Worm (Caenorhabditis elegans): ENCODE data around the gene T19D12.2.

The T19D12.2 gene

DNA sequence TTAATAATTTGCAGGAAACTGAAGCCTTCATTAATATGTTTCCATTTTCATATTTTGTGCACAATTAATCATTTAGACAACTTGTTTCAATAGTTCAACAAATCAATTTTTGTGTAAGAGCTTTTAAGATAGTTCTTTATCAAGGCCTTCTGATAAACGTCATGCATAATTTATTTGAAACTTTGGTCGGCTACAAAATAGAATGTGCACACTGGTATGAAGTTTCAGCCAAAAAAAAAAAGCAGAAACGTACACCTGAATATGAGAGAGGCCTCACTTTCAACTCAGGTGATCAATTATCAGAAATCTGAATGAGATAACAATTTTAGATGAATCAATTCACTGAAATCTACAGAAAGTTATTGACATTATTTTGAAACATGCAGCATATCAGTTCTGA lies 46.6 kb upstream of the T19D12.2 start:
- TF ChIP-seq dve-1 (tag; optimal IDR thresholded peaks at IDR 0.05; ENCODE audit: insufficient read depth) (peak; percentile 40), daf-16 (GFP tag; optimal IDR thresholded peaks at IDR 0.05) (no peak), daf-16 (tag; optimal IDR thresholded peaks at IDR 0.05) (peak; percentile 21), nhr-11 (tag; optimal IDR thresholded peaks at IDR 0.05) (no peak), nhr-28 (tag; optimal IDR thresholded peaks at IDR 0.05) (peak; percentile 9), dmd-6 (GFP tag; IDR thresholded peaks at IDR 0.05) (peak; percentile 43), lin-39 (tag; optimal IDR thresholded peaks at IDR 0.05) (no peak), aha-1 (tag) (peak; percentile 52), tag-97 (GFP tag; IDR thresholded peaks at IDR 0.05) (no peak)

DNA sequence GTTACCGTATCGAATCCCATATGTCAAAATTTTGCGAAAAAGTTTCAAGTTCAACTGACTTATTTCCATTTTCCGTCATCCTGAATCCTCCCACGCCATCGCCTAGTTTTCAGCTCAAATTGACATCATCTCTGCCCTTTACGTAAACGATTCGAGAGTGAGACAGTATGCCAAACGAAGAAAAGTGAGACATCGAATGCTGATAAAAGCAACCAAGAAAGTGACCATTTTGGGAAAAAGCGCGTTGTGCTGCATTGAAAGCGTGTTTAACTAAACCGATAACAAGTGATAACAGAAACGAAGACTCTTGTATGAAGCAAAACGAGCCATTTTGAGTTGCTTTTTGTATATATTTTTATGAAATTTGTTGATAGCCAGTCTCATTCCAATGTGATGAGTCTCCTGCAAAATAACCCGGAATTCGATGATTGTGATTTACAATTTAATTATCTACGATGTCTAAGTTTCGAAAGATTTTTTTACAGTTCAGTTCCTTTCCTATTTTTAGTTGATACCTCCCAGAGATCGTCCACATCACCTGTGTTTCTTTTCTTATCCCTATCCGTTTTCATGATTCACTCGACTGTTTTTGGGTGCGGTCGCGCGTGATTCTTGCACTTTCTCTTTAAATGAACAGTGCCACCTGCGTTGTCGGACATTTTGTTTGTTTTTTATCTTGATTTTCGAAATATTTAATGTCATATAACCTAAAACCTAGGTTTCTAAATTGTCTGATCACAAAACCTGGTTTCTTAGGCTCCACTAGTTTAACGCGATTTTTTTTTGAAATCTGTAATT lies 45.7 kb upstream of the T19D12.2 start:
- TF ChIP-seq unc-39 (tag; optimal IDR thresholded peaks at IDR 0.05) (no peak), nhr-42 (GFP tag; IDR thresholded peaks at IDR 0.05) (no peak), aha-1 (tag) (peak; percentile 29), unc-62 (GFP tag; optimal IDR thresholded peaks at IDR 0.05 in 1 of 2) (peak in 1 of 2 experiments; percentile 86), unc-62 (tag; optimal IDR thresholded peaks at IDR 0.05) (no peak), ceh-44 (GFP tag; IDR thresholded peaks at IDR 0.05) (no peak), spr-1 (tag; optimal IDR thresholded peaks at IDR 0.05) (no peak), daf-12 (tag; optimal IDR thresholded peaks at IDR 0.05) (no peak), daf-19 (GFP tag; conservative IDR thresholded peaks at IDR 0.05) (no peak), nhr-102 (tag; optimal IDR thresholded peaks at IDR 0.05) (no peak), zfp-2 (tag; optimal IDR thresholded peaks at IDR 0.05) (no peak), cey-2 (tag; optimal IDR thresholded peaks at IDR 0.05; ENCODE audit: borderline replicate concordance, insufficient read depth) (no peak), Y48G9A.11 (GFP tag; IDR thresholded peaks at IDR 0.05) (no peak), rbr-2 (tag; optimal IDR thresholded peaks at IDR 0.05) (no peak), pqm-1 (tag; optimal IDR thresholded peaks at IDR 0.05) (peak; percentile 97), tra-1 (GFP tag; IDR thresholded peaks at IDR 0.05) (no peak; the same call in 1 of the 2 replicates), ztf-7 (tag; optimal IDR thresholded peaks at IDR 0.05) (no peak), ceh-28 (tag; optimal IDR thresholded peaks at IDR 0.05) (no peak), ceh-82 (tag; optimal IDR thresholded peaks at IDR 0.05) (no peak), mep-1 (tag; optimal IDR thresholded peaks at IDR 0.05) (no peak), nhr-77 (tag; optimal IDR thresholded peaks at IDR 0.05) (peak; percentile 63), attf-4 (tag; optimal IDR thresholded peaks at IDR 0.05) (no peak), dmd-8 (GFP tag; IDR thresholded peaks at IDR 0.05) (no peak), dmd-6 (GFP tag; IDR thresholded peaks at IDR 0.05) (peak; percentile 87), snpc-1.2 (GFP tag; IDR thresholded peaks at IDR 0.05) (no peak), ces-1 (GFP tag; optimal IDR thresholded peaks at IDR 0.05) (no peak), vab-7 (GFP tag; IDR thresholded peaks at IDR 0.05) (no peak), tag-97 (GFP tag; IDR thresholded peaks at IDR 0.05) (no peak), mes-2 (tag; optimal IDR thresholded peaks at IDR 0.05; ENCODE audit: poor library complexity, severe bottlenecking) (peak; percentile 22), daf-16 (GFP tag; optimal IDR thresholded peaks at IDR 0.05) (no peak), daf-16 (tag; optimal IDR thresholded peaks at IDR 0.05) (peak; percentile 71), lin-1 (GFP tag; IDR thresholded peaks at IDR 0.05) (0 out of 2 replicates have a peak, but pooled peaks have one; percentile 39), madf-9 (GFP tag; conservative IDR thresholded peaks at IDR 0.05) (no peak), unc-130 (GFP tag; optimal IDR thresholded peaks at IDR 0.05) (no peak), nhr-28 (tag; optimal IDR thresholded peaks at IDR 0.05) (peak; percentile 76), R02D3.7 (tag; optimal IDR thresholded peaks at IDR 0.05) (no peak), lin-15B (tag; optimal IDR thresholded peaks at IDR 0.05) (no peak), lin-39 (tag; optimal IDR thresholded peaks at IDR 0.05) (no peak), mxl-3 (GFP tag; optimal IDR thresholded peaks at IDR 0.05) (peak; percentile 64), hlh-11 (tag; optimal IDR thresholded peaks at IDR 0.05) (peak; percentile 75), Y105C5A.15 (GFP tag; IDR thresholded peaks at IDR 0.05) (no peak), hlh-30 (tag; optimal IDR thresholded peaks at IDR 0.05; ENCODE audit: insufficient read depth) (no peak), ztf-11 (tag; optimal IDR thresholded peaks at IDR 0.05) (no peak), fos-1 (tag; optimal IDR thresholded peaks at IDR 0.05) (no peak), lin-38 (GFP tag; IDR thresholded peaks at IDR 0.05) (no peak), F37D6.2 (tag; optimal IDR thresholded peaks at IDR 0.05) (no peak), dve-1 (tag; optimal IDR thresholded peaks at IDR 0.05; ENCODE audit: insufficient read depth) (peak; percentile 66)
